Worm (Caenorhabditis elegans) whole organism, L4 larva: Measurements from ENCODE around the gene ccch-3.

Experiments used
- F10B5.3 ChIP-seq: sonication (generic microtip); optimal IDR thresholded peaks from 2 replicates; lab custom pipeline; 2016; ENCODE audit warnings: mild to moderate bottlenecking, missing genetic modification characterization, missing compliant biosample characterization
- F37D6.2 ChIP-seq: sonication (generic microtip); optimal IDR thresholded peaks from 2 replicates; lab custom pipeline; 2016; ENCODE audit warnings: mild to moderate bottlenecking, missing genetic modification characterization, missing compliant biosample characterization
- T20F7.1 ChIP-seq: fragments of 200-800 bp; sonication (Bioruptor generic); optimal IDR thresholded peaks from 2 replicates; lab custom pipeline; 2018; ENCODE audit warnings: mild to moderate bottlenecking, missing genetic modification characterization, missing compliant biosample characterization
- Y105C5A.15 ChIP-seq: fragments of 200-800 bp; sonication (Bioruptor generic); IDR thresholded peaks from 2 replicates; pipeline ENCODE4 v1.3.6; 2022; ENCODE audit warnings: missing genetic modification characterization, missing compliant biosample characterization
- Y5F2A.4 ChIP-seq: fragments of 200-800 bp; sonication (Bioruptor generic); optimal IDR thresholded peaks from 2 replicates; lab custom pipeline; 2018; ENCODE audit warnings: mild to moderate bottlenecking, missing genetic modification characterization, missing compliant biosample characterization
- Y75B8A.6 ChIP-seq: fragments of 200-800 bp; sonication (Bioruptor generic); IDR thresholded peaks from 2 replicates; pipeline ENCODE4 v1.3.6; 2022; ENCODE audit warnings: missing genetic modification reagents, missing genetic modification characterization, missing compliant biosample characterization
- ZK337.2 ChIP-seq: fragments of 200-800 bp; sonication (Bioruptor generic); IDR thresholded peaks from 2 replicates; pipeline ENCODE4 v1.3.6; 2022; ENCODE audit warnings: missing genetic modification reagents, missing genetic modification characterization, missing compliant biosample characterization
- aly-2 ChIP-seq: sonication (generic microtip); optimal IDR thresholded peaks from 2 replicates; lab custom pipeline; 2018; ENCODE audit warnings: missing biosample characterization, missing genetic modification characterization
- ama-1 ChIP-seq: fragments of 150-350 bp; optimal IDR thresholded peaks from 2 replicates; lab custom pipeline; 2014; ENCODE audit warnings: inconsistent platforms, mixed read lengths
- attf-4 ChIP-seq: sonication (generic microtip); optimal IDR thresholded peaks from 3 replicates; lab custom pipeline; 2017; ENCODE audit warnings: missing biosample characterization, missing genetic modification characterization
- ceh-20 ChIP-seq: fragments of 200-800 bp; sonication (Bioruptor generic); IDR thresholded peaks from 2 replicates; pipeline ENCODE4 v1.3.6; 2022; ENCODE audit warnings: missing genetic modification reagents, missing genetic modification characterization, missing compliant biosample characterization
- ceh-32 ChIP-seq: sonication (generic microtip); optimal IDR thresholded peaks from 2 replicates; lab custom pipeline; 2016; ENCODE audit warnings: mild to moderate bottlenecking, missing genetic modification characterization, missing compliant biosample characterization; ENCODE audit not compliant: poor library complexity
- ceh-62 ChIP-seq: sonication (generic microtip); optimal IDR thresholded peaks from 2 replicates; lab custom pipeline; 2017; ENCODE audit warnings: missing biosample characterization, missing genetic modification characterization
- ceh-82 ChIP-seq: sonication (generic microtip); optimal IDR thresholded peaks from 2 replicates; lab custom pipeline; 2017; ENCODE audit warnings: missing biosample characterization, missing genetic modification characterization
- ctbp-1 ChIP-seq: fragments of 200-800 bp; sonication (Bioruptor generic); IDR thresholded peaks from 2 replicates; pipeline ENCODE4 v1.3.6; 2022; ENCODE audit warnings: missing genetic modification reagents, missing genetic modification characterization, missing compliant biosample characterization
- daf-16 ChIP-seq, 3 experiments: sonication (generic microtip); optimal IDR thresholded peaks; 2 replicates each; lab custom pipeline; 2016 to 2017; ENCODE audit warnings: missing genetic modification characterization in 3 of 3, missing genetic modification reagents in 3 of 3, mild to moderate bottlenecking in 2 of 3, missing compliant biosample characterization in 2 of 3, missing biosample characterization in 1 of 3, moderate library complexity in 1 of 3
- dmd-8 ChIP-seq: fragments of 200-800 bp; sonication (Bioruptor generic); IDR thresholded peaks from 2 replicates; pipeline ENCODE4 v1.3.6; 2022; ENCODE audit warnings: missing genetic modification characterization, missing compliant biosample characterization
- duxl-1 ChIP-seq: sonication (generic microtip); optimal IDR thresholded peaks from 2 replicates; lab custom pipeline; 2016; ENCODE audit warnings: mild to moderate bottlenecking, missing genetic modification characterization, moderate library complexity, missing compliant biosample characterization; ENCODE audit not compliant: poor library complexity
- hif-1 ChIP-seq, 2 experiments: sonication (generic microtip); optimal IDR thresholded peaks; 2 replicates each; lab custom pipeline; 2016 to 2017; ENCODE audit warnings: missing compliant biosample characterization in 2 of 2, missing genetic modification characterization in 2 of 2, missing genetic modification reagents in 2 of 2, missing genotype in 2 of 2, mild to moderate bottlenecking in 1 of 2
- hlh-30 ChIP-seq: sonication (generic microtip); optimal IDR thresholded peaks from 2 replicates; lab custom pipeline; 2017; ENCODE audit warnings: antibody characterized with exemption, mild to moderate bottlenecking, missing genetic modification characterization, missing compliant biosample characterization; ENCODE audit not compliant: insufficient read depth
- jun-1 ChIP-seq: fragments of 150-350 bp; optimal IDR thresholded peaks from 2 replicates; lab custom pipeline; 2014; ENCODE audit warnings: missing biosample characterization, missing genetic modification reagents, missing genetic modification characterization
- lim-7 ChIP-seq: fragments of 200-800 bp; sonication (Bioruptor generic); IDR thresholded peaks from 2 replicates; pipeline ENCODE4 v1.3.6; 2022; ENCODE audit warnings: missing genetic modification characterization, missing compliant biosample characterization
- lin-38 ChIP-seq: fragments of 200-800 bp; sonication (Bioruptor generic); IDR thresholded peaks from 2 replicates; pipeline ENCODE4 v1.3.6; 2022; ENCODE audit warnings: missing genetic modification reagents, missing genetic modification characterization, missing compliant biosample characterization
- lir-3 ChIP-seq: sonication (generic microtip); optimal IDR thresholded peaks from 2 replicates; lab custom pipeline; 2016; ENCODE audit warnings: mild to moderate bottlenecking, missing genetic modification characterization, missing compliant biosample characterization
- madf-5 ChIP-seq, 2 experiments: fragments of 200-800 bp; sonication (Bioruptor generic); IDR thresholded peaks; 2 replicates each; pipeline ENCODE4 v1.3.6; 2022; ENCODE audit warnings: missing compliant biosample characterization in 2 of 2, missing genetic modification characterization in 2 of 2
- mdl-1 ChIP-seq, 2 experiments: fragments of 150-350 bp in 1 of 2; sonication (generic microtip) in 1 of 2; optimal IDR thresholded peaks; 2 replicates each; lab custom pipeline; 2014 to 2017; ENCODE audit warnings: missing biosample characterization in 2 of 2, missing genetic modification characterization in 2 of 2
- mep-1 ChIP-seq: fragments of 150-350 bp; sonication (generic microtip); optimal IDR thresholded peaks from 3 replicates; lab custom pipeline; 2014; ENCODE audit warnings: missing biosample characterization, missing genetic modification characterization
- mes-2 ChIP-seq: sonication (generic microtip); optimal IDR thresholded peaks from 2 replicates; lab custom pipeline; 2016; ENCODE audit warnings: missing genotype, mild to moderate bottlenecking, missing genetic modification characterization, missing compliant biosample characterization; ENCODE audit not compliant: poor library complexity, severe bottlenecking
- mxl-2 ChIP-seq: fragments of 200-800 bp; sonication (Bioruptor generic); conservative IDR thresholded peaks from 2 replicates; pipeline ENCODE4 v1.3.6; 2022; ENCODE audit warnings: missing genetic modification reagents, missing genetic modification characterization, missing compliant biosample characterization
- nhr-11 ChIP-seq: fragments of 150-350 bp; optimal IDR thresholded peaks from 2 replicates; lab custom pipeline; 2014; ENCODE audit warnings: missing biosample characterization, missing genetic modification characterization
- nhr-25 ChIP-seq: sonication (generic microtip); optimal IDR thresholded peaks from 2 replicates; lab custom pipeline; 2017; ENCODE audit warnings: missing genetic modification characterization, mild to moderate bottlenecking, missing compliant biosample characterization, antibody characterized with exemption, moderate library complexity, borderline replicate concordance; ENCODE audit not compliant: insufficient read depth
- nhr-6 ChIP-seq: fragments of 150-350 bp; optimal IDR thresholded peaks from 2 replicates; lab custom pipeline; 2014; ENCODE audit warnings: missing biosample characterization, missing genetic modification characterization
- nhr-76 ChIP-seq: fragments of 150-350 bp; optimal IDR thresholded peaks from 2 replicates; lab custom pipeline; 2014; ENCODE audit warnings: missing biosample characterization, missing genetic modification characterization
- nhr-77 ChIP-seq: fragments of 150-350 bp; optimal IDR thresholded peaks from 2 replicates; lab custom pipeline; 2014; ENCODE audit warnings: missing biosample characterization, missing genetic modification characterization
- pha-4 ChIP-seq, 2 experiments: fragments of 150-350 bp in 1 of 2; fragments of 200-800 bp in 1 of 2; sonication (Bioruptor generic) in 1 of 2; IDR thresholded peaks in 1 of 2; optimal IDR thresholded peaks in 1 of 2; 2 replicates each; pipeline versions ENCODE4 v1.3.6 to Lab custom; 2014 to 2022; ENCODE audit warnings: missing genetic modification characterization in 2 of 2, missing genetic modification reagents in 2 of 2, missing biosample characterization in 1 of 2, missing compliant biosample characterization in 1 of 2
- php-3 ChIP-seq: fragments of 200-800 bp; sonication (Bioruptor generic); IDR thresholded peaks from 2 replicates; pipeline ENCODE4 v1.3.6; 2022; ENCODE audit warnings: missing genetic modification reagents, missing genetic modification characterization, missing compliant biosample characterization
- pqm-1 ChIP-seq: sonication (generic microtip); optimal IDR thresholded peaks from 2 replicates; lab custom pipeline; 2017; ENCODE audit warnings: missing biosample characterization, missing genetic modification characterization
- rbr-2 ChIP-seq: sonication (generic microtip); optimal IDR thresholded peaks from 2 replicates; lab custom pipeline; 2016; ENCODE audit warnings: missing genotype, missing genetic modification characterization, missing compliant biosample characterization
- saeg-2 ChIP-seq: fragments of 200-800 bp; sonication (Bioruptor generic); IDR thresholded peaks from 2 replicates; pipeline ENCODE4 v1.3.6; 2022; ENCODE audit warnings: missing genetic modification reagents, missing genetic modification characterization, missing compliant biosample characterization
- set-16 ChIP-seq: fragments of 200-800 bp; sonication (Bioruptor generic); IDR thresholded peaks from 2 replicates; pipeline ENCODE4 v1.3.6; 2022; ENCODE audit warnings: missing genetic modification reagents, missing genetic modification characterization, missing compliant biosample characterization
- skn-1 ChIP-seq: fragments of 150-350 bp; optimal IDR thresholded peaks from 2 replicates; lab custom pipeline; 2014; ENCODE audit warnings: missing biosample characterization, missing genetic modification characterization
- snpc-1.2 ChIP-seq: fragments of 200-800 bp; sonication (Bioruptor generic); IDR thresholded peaks from 2 replicates; pipeline ENCODE4 v1.3.6; 2022; ENCODE audit warnings: missing genetic modification reagents, missing genetic modification characterization, missing compliant biosample characterization
- spr-1 ChIP-seq: sonication (generic microtip); optimal IDR thresholded peaks from 2 replicates; lab custom pipeline; 2016; ENCODE audit warnings: mild to moderate bottlenecking, missing genetic modification characterization, missing compliant biosample characterization
- spr-3 ChIP-seq: fragments of 200-800 bp; sonication (Bioruptor generic); optimal IDR thresholded peaks from 2 replicates; lab custom pipeline; 2018; ENCODE audit warnings: mild to moderate bottlenecking, missing genetic modification characterization, missing compliant biosample characterization
- tra-1 ChIP-seq: fragments of 200-800 bp; sonication (Bioruptor generic); IDR thresholded peaks from 2 replicates; pipeline ENCODE4 v1.3.6; 2022; ENCODE audit warnings: missing genetic modification reagents, missing genetic modification characterization, missing compliant biosample characterization
- unc-130 ChIP-seq: sonication (generic microtip); optimal IDR thresholded peaks from 2 replicates; lab custom pipeline; 2016; ENCODE audit warnings: missing genetic modification reagents, missing genetic modification characterization, missing compliant biosample characterization
- unc-39 ChIP-seq: sonication (generic microtip); optimal IDR thresholded peaks from 2 replicates; lab custom pipeline; 2017; ENCODE audit warnings: missing biosample characterization, missing genetic modification characterization
- zag-1 ChIP-seq: fragments of 150-350 bp; optimal IDR thresholded peaks from 2 replicates; lab custom pipeline; 2014; ENCODE audit warnings: missing biosample characterization, missing genetic modification characterization
- zip-11 ChIP-seq: fragments of 200-800 bp; sonication (Bioruptor generic); IDR thresholded peaks from 2 replicates; pipeline ENCODE4 v1.3.6; 2022; ENCODE audit warnings: missing genetic modification characterization, missing compliant biosample characterization
- ztf-7 ChIP-seq: fragments of 150-350 bp; optimal IDR thresholded peaks from 2 replicates; lab custom pipeline; 2014; ENCODE audit warnings: missing biosample characterization, missing genetic modification characterization

Gene ccch-3

ce11 chrV:12659426-12659825 lies at the start of gene ccch-3:
Gene ccch-3, minus strand, starts transcription at chrV:12659687.
- TF ChIP-seq F37D6.2 (tag; lab: Kevin White, UChicago), result no peak
- TF ChIP-seq Y105C5A.15 (GFP tag; lab: Robert Waterston, UW), result no peak
- TF ChIP-seq spr-1 (tag; lab: Kevin White, UChicago), result no peak
- no peak for TF ChIP-seq saeg-2 (GFP tag; lab: Robert Waterston, UW)
- TF ChIP-seq dmd-8, result 0 out of 2 replicates have a peak, but pooled peaks have one; percentile 42
- peak; percentile 53 for TF ChIP-seq nhr-77 (tag; lab: Kevin White, UChicago)
- TF ChIP-seq madf-5 (GFP tag; IDR thresholded peaks at IDR 0.05; lab: Robert Waterston, UW), result no peak
- TF ChIP-seq ceh-20, result no peak
- no peak for TF ChIP-seq nhr-76 (tag; lab: Kevin White, UChicago)
- peak; percentile 86 for TF ChIP-seq hlh-30 (tag; lab: Kevin White, UChicago)
- no peak for TF ChIP-seq mxl-2 (GFP tag; lab: Robert Waterston, UW)
- no peak for TF ChIP-seq skn-1
- no peak for TF ChIP-seq hif-1 (tag; optimal IDR thresholded peaks at IDR 0.05; lab: Kevin White, UChicago)
- TF ChIP-seq duxl-1 (tag; lab: Kevin White, UChicago), result no peak
- TF ChIP-seq ctbp-1, result peak; percentile 48; the same call in 1 of the 2 replicates
- no peak for TF ChIP-seq Y5F2A.4 (GFP tag; lab: Kevin White, UChicago)
- TF ChIP-seq Y75B8A.6 (GFP tag; lab: Robert Waterston, UW), result 0 out of 2 replicates have a peak, but pooled peaks have one; percentile 56
- TF ChIP-seq snpc-1.2 (GFP tag; lab: Robert Waterston, UW), result peak; percentile 63; the same call in 1 of the 2 replicates
- TF ChIP-seq daf-16 (GFP tag; optimal IDR thresholded peaks at IDR 0.05; lab: Kevin White, UChicago), result no peak
- peak; percentile 28 for TF ChIP-seq daf-16 (tag; optimal IDR thresholded peaks at IDR 0.05; lab: Kevin White, UChicago)
- TF ChIP-seq php-3 (GFP tag; lab: Robert Waterston, UW), result no peak
- TF ChIP-seq set-16, result no peak
- TF ChIP-seq ceh-32 (tag; lab: Kevin White, UChicago), result no peak
- no peak for TF ChIP-seq lim-7 (GFP tag; lab: Robert Waterston, UW)
- no peak for TF ChIP-seq spr-3 (GFP tag; lab: Kevin White, UChicago)
- peak; percentile 87 for TF ChIP-seq mes-2 (tag; lab: Kevin White, UChicago)
- TF ChIP-seq ztf-7, result no peak
- no peak for TF ChIP-seq F10B5.3 (tag; lab: Kevin White, UChicago)
- TF ChIP-seq aly-2 (tag; lab: Kevin White, UChicago), result no peak
- no peak for TF ChIP-seq pqm-1 (tag; lab: Kevin White, UChicago)
- peak; percentile 18 for TF ChIP-seq unc-130
- no peak for TF ChIP-seq ama-1
- peak; percentile 51 for TF ChIP-seq nhr-11 (tag; lab: Kevin White, UChicago)
- TF ChIP-seq ceh-82 (tag; lab: Kevin White, UChicago), result no peak
- no peak for TF ChIP-seq lir-3 (tag; lab: Kevin White, UChicago)
- TF ChIP-seq T20F7.1 (GFP tag; lab: Kevin White, UChicago), result peak; percentile 81
- peak; percentile 78 for TF ChIP-seq mep-1 (tag; lab: Kevin White, UChicago)
- TF ChIP-seq unc-39 (tag; lab: Kevin White, UChicago), result no peak
- TF ChIP-seq jun-1 (tag; lab: Kevin White, UChicago), result no peak
- peak; percentile 65; the same call in 1 of the 2 replicates for TF ChIP-seq pha-4 (GFP tag; IDR thresholded peaks at IDR 0.05; lab: Robert Waterston, UW)
- no peak for TF ChIP-seq pha-4 (tag; optimal IDR thresholded peaks at IDR 0.05; lab: Kevin White, UChicago)
- no peak for TF ChIP-seq attf-4
- peak; percentile 94 for TF ChIP-seq nhr-6
- peak; percentile 69 for TF ChIP-seq nhr-25 (tag; lab: Kevin White, UChicago)
- TF ChIP-seq zag-1 (tag; lab: Kevin White, UChicago), result no peak
- no peak for TF ChIP-seq ZK337.2
- peak; percentile 77 for TF ChIP-seq lin-38 (GFP tag; lab: Robert Waterston, UW)
- no peak for TF ChIP-seq tra-1 (GFP tag; lab: Robert Waterston, UW)
- TF ChIP-seq ceh-62 (tag; lab: Kevin White, UChicago), result no peak
- peak; percentile 70 for TF ChIP-seq rbr-2 (tag; lab: Kevin White, UChicago)
- no peak for TF ChIP-seq zip-11
- TF ChIP-seq mdl-1 (tag; optimal IDR thresholded peaks at IDR 0.05; lab: Kevin White, UChicago), result peak in 1 of 2 experiments; percentile 7
